Worm (Caenorhabditis elegans): ENCODE measurements around the gene gly-9.

The gly-9 gene

DNA sequence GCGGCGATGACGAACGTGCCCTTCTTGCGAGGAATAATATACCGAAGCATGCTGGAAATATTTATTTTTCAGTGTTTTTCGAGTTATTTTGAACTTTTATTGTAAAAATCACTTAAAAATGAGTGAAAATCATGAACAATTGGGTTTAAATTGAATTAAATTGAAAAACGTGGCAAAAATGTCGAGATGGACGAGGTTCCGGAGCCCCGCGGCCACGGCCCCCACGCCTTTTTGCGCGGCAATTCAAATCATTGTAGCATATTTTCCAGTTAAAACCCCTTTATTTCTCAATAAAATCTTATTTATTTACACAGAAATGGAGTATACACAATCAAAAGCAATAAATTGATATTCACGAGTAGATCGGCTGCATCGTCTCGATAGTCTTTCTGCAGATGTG lies 4.3 kb downstream of the gly-9 start (continued):
- no peak for TF ChIP-seq rnt-1 (tag; optimal IDR thresholded peaks at IDR 0.05)
- peak; percentile 18 for TF ChIP-seq mep-1 (tag; optimal IDR thresholded peaks at IDR 0.05)
- peak; percentile 16 for TF ChIP-seq unc-86 (tag; optimal IDR thresholded peaks at IDR 0.05)
- TF ChIP-seq vab-15 (tag; optimal IDR thresholded peaks at IDR 0.05), result no peak
- TF ChIP-seq lin-15B (tag; optimal IDR thresholded peaks at IDR 0.05), result peak; percentile 11
- TF ChIP-seq nhr-20 (tag; optimal IDR thresholded peaks at IDR 0.05), result no peak
- TF ChIP-seq ceh-90 (tag; optimal IDR thresholded peaks at IDR 0.05), result peak; percentile 88
- peak in 1 of 2 experiments; percentile 67 for TF ChIP-seq ztf-11 (tag; optimal IDR thresholded peaks at IDR 0.05)
- TF ChIP-seq F16B12.6 (tag; optimal IDR thresholded peaks at IDR 0.05), result peak; percentile 22
- TF ChIP-seq sox-4 (tag; optimal IDR thresholded peaks at IDR 0.05), result no peak
- no peak for TF ChIP-seq skn-1 (tag; optimal IDR thresholded peaks at IDR 0.05)
- peak; percentile 1 for TF ChIP-seq C04F5.9 (tag; optimal IDR thresholded peaks at IDR 0.05)
- TF ChIP-seq mdl-1 (tag; optimal IDR thresholded peaks at IDR 0.05), result no peak
- TF ChIP-seq zip-4 (GFP tag; optimal IDR thresholded peaks at IDR 0.05), result no peak
- no peak; the same call in 1 of the 2 replicates for TF ChIP-seq grh-1 (GFP tag; IDR thresholded peaks at IDR 0.05)
- TF ChIP-seq fkh-4 (tag; optimal IDR thresholded peaks at IDR 0.05; ENCODE audit: borderline replicate concordance), result peak; percentile 64
- TF ChIP-seq sup-37 (GFP tag; optimal IDR thresholded peaks at IDR 0.05), result no peak

- peak; percentile 49 to 58 for TF ChIP-seq efl-1 (optimal IDR thresholded peaks at IDR 0.05)
- peak; percentile 46 to 95 for TF ChIP-seq efl-1 (GFP tag; optimal IDR thresholded peaks at IDR 0.05 in 1 of 2)
- TF ChIP-seq ztf-11 (tag; optimal IDR thresholded peaks at IDR 0.05), result no peak
- peak in 1 of 3 experiments; percentile 54 for TF ChIP-seq dpl-1 (GFP tag; optimal IDR thresholded peaks at IDR 0.05)
- peak in 1 of 2 experiments; percentile 39 for TF ChIP-seq lin-35 (GFP tag; optimal IDR thresholded peaks at IDR 0.05)
- TF ChIP-seq rnt-1 (tag; optimal IDR thresholded peaks at IDR 0.05), result no peak
These were observed 6.7 kb downstream of the gly-9 start for ce11 chrIII:11283648-11284047.

ce11 chrIII:11279954-11280353 lies 10.4 kb downstream of the gly-9 start:
- TF ChIP-seq ces-1 (GFP tag; optimal IDR thresholded peaks at IDR 0.05), result no peak
- no peak for TF ChIP-seq nhr-12 (tag; optimal IDR thresholded peaks at IDR 0.05)
- no peak for TF ChIP-seq nhr-76 (tag; optimal IDR thresholded peaks at IDR 0.05)
- no peak for TF ChIP-seq ztf-4 (tag; optimal IDR thresholded peaks at IDR 0.05)
- no peak for TF ChIP-seq lin-14 (GFP tag; optimal IDR thresholded peaks at IDR 0.05)
- TF ChIP-seq elt-3 (tag; optimal IDR thresholded peaks at IDR 0.05), result no peak
- no peak for TF ChIP-seq unc-98 (GFP tag; IDR thresholded peaks at IDR 0.05)
- no peak for TF ChIP-seq zag-1 (tag; optimal IDR thresholded peaks at IDR 0.05)
- no peak for TF ChIP-seq nhr-77 (tag; optimal IDR thresholded peaks at IDR 0.05)
- no peak for TF ChIP-seq grh-1 (GFP tag; IDR thresholded peaks at IDR 0.05)
- no peak for TF ChIP-seq ets-5 (GFP tag; IDR thresholded peaks at IDR 0.05)
- no peak for TF ChIP-seq nhr-19 (GFP tag; conservative IDR thresholded peaks at IDR 0.05)

- TF ChIP-seq nhr-20 (tag; optimal IDR thresholded peaks at IDR 0.05), result no peak
- no peak for TF ChIP-seq efl-1 (optimal IDR thresholded peaks at IDR 0.05)
- peak in 1 of 2 experiments; percentile 21 for TF ChIP-seq efl-1 (GFP tag; optimal IDR thresholded peaks at IDR 0.05 in 1 of 2)
These were observed 11.6 kb downstream of the gly-9 start, which contains the start of gene Y47D3A.21 for ce11 chrIII:11278817-11279216. Y47D3A.21 (minus strand) TSS chrIII:11278917.

DNA sequence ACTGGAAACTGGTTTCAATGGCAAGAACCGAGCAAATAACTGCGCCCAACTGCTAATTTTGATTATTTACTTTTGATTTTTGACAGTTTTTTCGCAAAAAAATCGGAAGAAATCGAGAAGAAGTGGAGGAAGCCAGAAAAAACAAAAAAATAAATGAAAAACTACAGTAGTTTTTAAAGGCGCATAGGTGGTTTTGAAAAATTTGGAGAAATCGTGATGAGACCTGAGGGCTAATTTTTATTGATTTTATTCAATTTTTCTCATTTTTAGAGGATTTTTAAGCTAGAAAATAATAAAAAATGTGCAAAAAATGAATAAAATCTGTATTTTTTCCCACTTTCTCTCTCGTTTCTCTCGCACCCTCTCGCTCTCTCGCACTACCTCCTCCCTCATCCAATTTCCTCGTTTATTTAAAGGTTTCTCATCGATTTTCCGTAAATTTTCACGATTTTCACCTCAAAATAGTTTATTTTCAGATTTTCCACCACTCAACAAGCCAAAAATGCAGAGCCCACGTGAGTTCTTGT lies 15.7 kb downstream of the gly-9 start, which contains the start of gene Y47D3A.20:
Gene Y47D3A.20, plus strand, starts transcription at position 477 of the 527 bp plus-strand sequence.
- TF ChIP-seq fkh-4 (tag; optimal IDR thresholded peaks at IDR 0.05; ENCODE audit: borderline replicate concordance) (no peak), efl-1 (optimal IDR thresholded peaks at IDR 0.05) (no peak), efl-1 (GFP tag; optimal IDR thresholded peaks at IDR 0.05 in 1 of 2) (peak in 1 of 2 experiments; percentile 24)

- TF ChIP-seq nhr-90 (tag; optimal IDR thresholded peaks at IDR 0.05; ENCODE audit: poor library complexity), result no peak
- TF ChIP-seq nhr-77 (tag; optimal IDR thresholded peaks at IDR 0.05), result no peak
- no peak for TF ChIP-seq elt-2 (tag; optimal IDR thresholded peaks at IDR 0.05)
- TF ChIP-seq mdl-1 (tag; optimal IDR thresholded peaks at IDR 0.05), result no peak
- TF ChIP-seq rnt-1 (tag; optimal IDR thresholded peaks at IDR 0.05), result no peak
- TF ChIP-seq hpl-2 (GFP tag; optimal IDR thresholded peaks at IDR 0.05), result no peak
- no peak for TF ChIP-seq efl-3 (GFP tag; optimal IDR thresholded peaks at IDR 0.05)
- TF ChIP-seq grh-1 (GFP tag; IDR thresholded peaks at IDR 0.05), result no peak
- TF ChIP-seq aha-1 (tag; optimal IDR thresholded peaks at IDR 0.05), result no peak
- no peak for TF ChIP-seq zag-1 (tag; optimal IDR thresholded peaks at IDR 0.05)
- no peak for TF ChIP-seq mef-2 (tag; optimal IDR thresholded peaks at IDR 0.05)
- no peak for TF ChIP-seq mep-1 (tag; optimal IDR thresholded peaks at IDR 0.05)
These were observed 19.6 kb downstream of the gly-9 start, which contains the start of gene obr-1 for ce11 chrIII:11270795-11271194. obr-1 (minus strand) TSS chrIII:11270895.

Data from whole organism, L1 larva.